Worm (Caenorhabditis elegans): Measurements from ENCODE around the gene K11H12.6.

Gene K11H12.6

ce11 chrIV:658497-659177 is 8.5 kb upstream of the K11H12.6 start:
- TF ChIP-seq med-1 (GFP tag; optimal IDR thresholded peaks at IDR 0.05; ENCODE audit: insufficient read depth) (no peak), klf-2 (GFP tag; conservative IDR thresholded peaks at IDR 0.05) (no peak), tab-1 (GFP tag; IDR thresholded peaks at IDR 0.05) (no peak)

- TF ChIP-seq T22C8.4 (GFP tag; IDR thresholded peaks at IDR 0.05) (no peak), flt-1 (GFP tag; IDR thresholded peaks at IDR 0.05) (no peak), ztf-23 (GFP tag; IDR thresholded peaks at IDR 0.05) (no peak), tab-1 (GFP tag; IDR thresholded peaks at IDR 0.05) (no peak)
Measured at ce11 chrIV:659585-659984, 7.5 kb upstream of the K11H12.6 start.

ce11 chrIV:661623-662022 is 5.5 kb upstream of the K11H12.6 start:
- TF ChIP-seq ztf-29 (GFP tag; IDR thresholded peaks at IDR 0.05) (no peak), tab-1 (GFP tag; IDR thresholded peaks at IDR 0.05) (no peak), flt-1 (GFP tag; IDR thresholded peaks at IDR 0.05) (no peak), med-1 (GFP tag; optimal IDR thresholded peaks at IDR 0.05; ENCODE audit: insufficient read depth) (no peak), cog-1 (tag; optimal IDR thresholded peaks at IDR 0.05) (no peak), T22C8.4 (GFP tag; IDR thresholded peaks at IDR 0.05) (no peak), ref-1 (GFP tag; conservative IDR thresholded peaks at IDR 0.05) (no peak), klf-2 (GFP tag; conservative IDR thresholded peaks at IDR 0.05) (no peak), ztf-23 (GFP tag; IDR thresholded peaks at IDR 0.05) (no peak)

- no peak for TF ChIP-seq cog-1 (tag; optimal IDR thresholded peaks at IDR 0.05)
- no peak for TF ChIP-seq ztf-29 (GFP tag; IDR thresholded peaks at IDR 0.05)
- TF ChIP-seq T22C8.4 (GFP tag; IDR thresholded peaks at IDR 0.05), result no peak
- no peak for TF ChIP-seq ztf-23 (GFP tag; IDR thresholded peaks at IDR 0.05)
- no peak for TF ChIP-seq tab-1 (GFP tag; IDR thresholded peaks at IDR 0.05)
- TF ChIP-seq med-1 (GFP tag; optimal IDR thresholded peaks at IDR 0.05; ENCODE audit: insufficient read depth), result no peak
- TF ChIP-seq klf-2 (GFP tag; conservative IDR thresholded peaks at IDR 0.05), result no peak
- TF ChIP-seq flt-1 (GFP tag; IDR thresholded peaks at IDR 0.05), result no peak
- no peak for TF ChIP-seq ref-1 (GFP tag; conservative IDR thresholded peaks at IDR 0.05)
Measured at ce11 chrIV:664122-664521, 3.0 kb upstream of the K11H12.6 start.

ce11 chrIV:665225-665624 is 1.9 kb upstream of the K11H12.6 start, which contains the start of gene K11H12.7:
TSS of gene K11H12.7 (plus strand) at chrIV:665525.
- no peak for TF ChIP-seq klf-2 (GFP tag; conservative IDR thresholded peaks at IDR 0.05)
- no peak for TF ChIP-seq T22C8.4 (GFP tag; IDR thresholded peaks at IDR 0.05)
- no peak for TF ChIP-seq ztf-23 (GFP tag; IDR thresholded peaks at IDR 0.05)
- TF ChIP-seq med-1 (GFP tag; optimal IDR thresholded peaks at IDR 0.05; ENCODE audit: insufficient read depth), result no peak
- no peak for TF ChIP-seq tab-1 (GFP tag; IDR thresholded peaks at IDR 0.05)
- no peak for TF ChIP-seq ztf-29 (GFP tag; IDR thresholded peaks at IDR 0.05)
- no peak for TF ChIP-seq ref-1 (GFP tag; conservative IDR thresholded peaks at IDR 0.05)
- no peak for TF ChIP-seq flt-1 (GFP tag; IDR thresholded peaks at IDR 0.05)
- no peak for TF ChIP-seq cog-1 (tag; optimal IDR thresholded peaks at IDR 0.05)

- TF ChIP-seq ztf-29 (GFP tag; IDR thresholded peaks at IDR 0.05) (no peak), tab-1 (GFP tag; IDR thresholded peaks at IDR 0.05) (no peak), cog-1 (tag; optimal IDR thresholded peaks at IDR 0.05) (no peak), ref-1 (GFP tag; conservative IDR thresholded peaks at IDR 0.05) (no peak), med-1 (GFP tag; optimal IDR thresholded peaks at IDR 0.05; ENCODE audit: insufficient read depth) (no peak), ztf-23 (GFP tag; IDR thresholded peaks at IDR 0.05) (no peak), flt-1 (GFP tag; IDR thresholded peaks at IDR 0.05) (no peak), T22C8.4 (GFP tag; IDR thresholded peaks at IDR 0.05) (no peak), klf-2 (GFP tag; conservative IDR thresholded peaks at IDR 0.05) (no peak)
Measured at ce11 chrIV:670455-670854, 3.4 kb downstream of the K11H12.6 start, which contains the start of gene K11H12.11. TSS of gene K11H12.11 (minus strand) at chrIV:670555.

- TF ChIP-seq med-1 (GFP tag; optimal IDR thresholded peaks at IDR 0.05; ENCODE audit: insufficient read depth) (no peak), klf-2 (GFP tag; conservative IDR thresholded peaks at IDR 0.05) (no peak), tab-1 (GFP tag; IDR thresholded peaks at IDR 0.05) (no peak), cog-1 (tag; optimal IDR thresholded peaks at IDR 0.05) (no peak), ref-1 (GFP tag; conservative IDR thresholded peaks at IDR 0.05) (no peak), ztf-23 (GFP tag; IDR thresholded peaks at IDR 0.05) (no peak), ztf-29 (GFP tag; IDR thresholded peaks at IDR 0.05) (no peak), T22C8.4 (GFP tag; IDR thresholded peaks at IDR 0.05) (no peak), flt-1 (GFP tag; IDR thresholded peaks at IDR 0.05) (no peak)
Measured at ce11 chrIV:673313-673712, 6.2 kb downstream of the K11H12.6 start, which contains the start of gene K11H12.3. TSS of gene K11H12.3 (minus strand) at chrIV:673480.

ce11 chrIV:675471-676159 is 8.5 kb downstream of the K11H12.6 start, which contains the start of the genes K11H12.4 and K11H12.10:
TSS of gene K11H12.4 (minus strand) at chrIV:675883.
TSS of gene K11H12.10 (plus strand) at chrIV:676075.
- no peak for TF ChIP-seq med-1 (GFP tag; optimal IDR thresholded peaks at IDR 0.05; ENCODE audit: insufficient read depth)
- TF ChIP-seq cog-1 (tag; optimal IDR thresholded peaks at IDR 0.05), result no peak
- TF ChIP-seq flt-1 (GFP tag; IDR thresholded peaks at IDR 0.05), result no peak
- TF ChIP-seq T22C8.4 (GFP tag; IDR thresholded peaks at IDR 0.05), result no peak
- no peak for TF ChIP-seq ztf-29 (GFP tag; IDR thresholded peaks at IDR 0.05)
- no peak for TF ChIP-seq tab-1 (GFP tag; IDR thresholded peaks at IDR 0.05)

- TF ChIP-seq flt-1 (GFP tag; IDR thresholded peaks at IDR 0.05) (no peak), ztf-29 (GFP tag; IDR thresholded peaks at IDR 0.05) (no peak), klf-2 (GFP tag; conservative IDR thresholded peaks at IDR 0.05) (no peak), tab-1 (GFP tag; IDR thresholded peaks at IDR 0.05) (no peak), med-1 (GFP tag; optimal IDR thresholded peaks at IDR 0.05; ENCODE audit: insufficient read depth) (no peak), cog-1 (tag; optimal IDR thresholded peaks at IDR 0.05) (no peak), ztf-23 (GFP tag; IDR thresholded peaks at IDR 0.05) (no peak)
Measured at ce11 chrIV:676280-676679, 9.2 kb downstream of the K11H12.6 start, which contains the start of gene K11H12.5. TSS of gene K11H12.5 (plus strand) at chrIV:676580.

Measured in whole organism, midembryonic.